Worm (Caenorhabditis elegans): Measurements from ENCODE around the gene M7.12.

ce11 chrIV:11049806-11050205 lies 48.0 kb downstream of the M7.12 start, which contains the start of gene F36H1.3:
- TF ChIP-seq ham-2 (GFP tag; optimal IDR thresholded peaks at IDR 0.05) = no peak
- TF ChIP-seq snpc-4 (tag; optimal IDR thresholded peaks at IDR 0.05) = no peak
- TF ChIP-seq tbx-8 (GFP tag; optimal IDR thresholded peaks at IDR 0.05) = no peak
- TF ChIP-seq ces-1 (GFP tag; optimal IDR thresholded peaks at IDR 0.05) = no peak
- no peak for TF ChIP-seq lin-13 (tag; optimal IDR thresholded peaks at IDR 0.05)
- no peak for TF ChIP-seq pha-4 (tag; optimal IDR thresholded peaks at IDR 0.05)
- no peak for TF ChIP-seq flh-1 (GFP tag; optimal IDR thresholded peaks at IDR 0.05)
- no peak for TF ChIP-seq blmp-1 (tag; optimal IDR thresholded peaks at IDR 0.05)
- no peak for TF ChIP-seq nhr-76 (tag; optimal IDR thresholded peaks at IDR 0.05)
- TF ChIP-seq nhr-28 (tag; optimal IDR thresholded peaks at IDR 0.05) = no peak

All from whole organism, mixed stage, embryonic.